Worm (Caenorhabditis elegans): Measurements from ENCODE around the gene AH9.1.

AH9.1 gene

DNA sequence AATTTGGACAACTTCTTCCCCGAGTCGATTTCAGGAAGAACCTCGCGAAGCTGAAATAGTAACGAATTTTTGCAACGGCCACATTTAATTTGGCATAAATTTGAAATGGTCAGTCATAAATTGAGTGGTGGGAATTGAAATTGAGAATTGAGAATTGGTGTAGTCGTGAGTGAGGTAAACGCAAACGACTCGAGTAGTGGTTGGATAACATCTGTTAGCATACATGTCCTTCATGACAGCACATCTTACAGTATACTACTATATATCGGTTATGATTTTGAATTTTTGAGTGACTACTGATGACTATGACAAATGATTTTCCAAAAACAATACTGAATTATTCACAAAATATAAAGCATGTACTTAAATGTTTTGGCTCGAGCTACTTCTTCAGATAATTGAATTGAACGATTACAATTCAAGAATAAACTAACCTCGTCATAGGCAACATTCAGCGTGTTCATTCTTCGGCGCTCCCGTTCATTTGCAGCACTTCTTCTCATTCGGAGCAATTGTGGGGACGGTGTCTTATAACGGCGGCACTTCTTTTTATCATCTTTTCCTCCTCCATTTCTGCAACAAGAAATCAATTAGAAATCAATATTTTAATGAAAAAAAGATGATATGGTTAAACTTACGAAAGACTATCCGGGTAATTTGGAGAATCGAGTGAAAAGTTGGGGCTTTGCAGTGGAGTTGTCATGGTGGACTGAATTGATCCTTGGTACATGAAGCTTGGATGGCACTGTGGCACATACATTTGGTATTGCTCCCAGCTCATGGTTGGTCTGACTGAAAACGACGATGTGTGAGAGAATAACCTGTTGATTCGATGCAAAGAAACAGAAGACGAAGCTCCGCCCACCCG lies 17.3 kb downstream of the AH9.1 start, which contains the start of gene lin-32:
Gene lin-32, minus strand, starts transcription at position 818 of the 868 bp plus-strand sequence.
- TF ChIP-seq klf-2 (GFP tag; conservative IDR thresholded peaks at IDR 0.05) (no peak), T22C8.4 (GFP tag; IDR thresholded peaks at IDR 0.05) (no peak), med-1 (GFP tag; optimal IDR thresholded peaks at IDR 0.05; ENCODE audit: insufficient read depth) (no peak), ref-1 (GFP tag; conservative IDR thresholded peaks at IDR 0.05) (no peak), cog-1 (tag; optimal IDR thresholded peaks at IDR 0.05) (no peak)

DNA sequence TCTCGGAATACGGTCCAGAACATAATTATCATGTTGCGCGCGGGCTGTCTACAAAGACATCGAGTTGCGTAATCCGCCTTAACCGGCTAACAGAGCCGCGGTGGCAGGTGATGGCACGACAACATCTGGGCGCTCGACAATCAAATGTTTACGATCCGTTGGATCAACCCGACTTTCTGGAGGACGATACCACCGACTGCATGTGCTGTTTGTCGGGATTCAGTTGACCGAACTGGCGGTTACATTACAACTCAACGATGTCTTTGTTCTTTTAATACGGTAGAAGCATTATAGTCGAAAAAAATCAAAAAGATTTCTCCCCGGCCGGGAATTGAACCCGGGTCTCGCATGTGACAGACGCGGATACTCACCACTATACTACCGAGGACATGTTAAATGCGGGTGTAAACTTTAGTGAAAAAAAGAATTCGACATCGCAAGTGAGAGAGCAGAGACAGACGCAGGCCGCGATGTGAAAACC lies 19.9 kb downstream of the AH9.1 start:
- TF ChIP-seq tab-1 (GFP tag; IDR thresholded peaks at IDR 0.05) = peak; percentile 84
- TF ChIP-seq flt-1 (GFP tag; IDR thresholded peaks at IDR 0.05) = peak; percentile 90
- TF ChIP-seq ztf-29 (GFP tag; IDR thresholded peaks at IDR 0.05) = peak; percentile 80
- peak; percentile 43 for TF ChIP-seq med-1 (GFP tag; optimal IDR thresholded peaks at IDR 0.05; ENCODE audit: insufficient read depth)
- peak; percentile 81 for TF ChIP-seq T22C8.4 (GFP tag; IDR thresholded peaks at IDR 0.05)
- peak; percentile 90 for TF ChIP-seq ztf-23 (GFP tag; IDR thresholded peaks at IDR 0.05)
- TF ChIP-seq cog-1 (tag; optimal IDR thresholded peaks at IDR 0.05) = peak; percentile 81
- peak; percentile 80 for TF ChIP-seq ref-1 (GFP tag; conservative IDR thresholded peaks at IDR 0.05)
- TF ChIP-seq klf-2 (GFP tag; conservative IDR thresholded peaks at IDR 0.05) = peak; percentile 87

DNA sequence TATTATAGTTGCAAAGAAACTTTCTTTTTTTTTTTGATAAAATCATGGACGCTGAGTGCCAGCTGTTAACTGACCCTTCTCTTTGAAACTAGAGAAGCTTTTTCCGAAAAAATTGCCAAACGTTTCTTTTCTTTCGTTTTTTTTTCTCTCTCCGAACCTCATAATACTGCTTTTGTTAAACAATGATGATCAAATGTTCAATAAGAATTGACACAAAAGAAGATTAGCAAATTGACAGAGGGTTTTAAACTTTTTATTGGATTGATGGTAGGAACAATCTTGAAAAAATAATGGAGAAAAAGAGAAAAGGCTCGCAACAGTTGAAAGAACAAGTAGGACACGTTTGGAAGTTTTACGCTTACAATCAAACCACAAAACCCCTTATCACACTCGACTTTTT lies 26.0 kb downstream of the AH9.1 start, which contains the start of gene hex-1:
Gene hex-1, plus strand, starts transcription at position 301 of the 400 bp plus-strand sequence.
- TF ChIP-seq cog-1 (tag; optimal IDR thresholded peaks at IDR 0.05) = no peak
- no peak for TF ChIP-seq med-1 (GFP tag; optimal IDR thresholded peaks at IDR 0.05; ENCODE audit: insufficient read depth)
- TF ChIP-seq T22C8.4 (GFP tag; IDR thresholded peaks at IDR 0.05) = no peak
- TF ChIP-seq ztf-23 (GFP tag; IDR thresholded peaks at IDR 0.05) = no peak
- TF ChIP-seq ztf-29 (GFP tag; IDR thresholded peaks at IDR 0.05) = no peak
- TF ChIP-seq tab-1 (GFP tag; IDR thresholded peaks at IDR 0.05) = no peak
- TF ChIP-seq ref-1 (GFP tag; conservative IDR thresholded peaks at IDR 0.05) = no peak
- TF ChIP-seq klf-2 (GFP tag; conservative IDR thresholded peaks at IDR 0.05) = no peak
- no peak for TF ChIP-seq flt-1 (GFP tag; IDR thresholded peaks at IDR 0.05)

DNA sequence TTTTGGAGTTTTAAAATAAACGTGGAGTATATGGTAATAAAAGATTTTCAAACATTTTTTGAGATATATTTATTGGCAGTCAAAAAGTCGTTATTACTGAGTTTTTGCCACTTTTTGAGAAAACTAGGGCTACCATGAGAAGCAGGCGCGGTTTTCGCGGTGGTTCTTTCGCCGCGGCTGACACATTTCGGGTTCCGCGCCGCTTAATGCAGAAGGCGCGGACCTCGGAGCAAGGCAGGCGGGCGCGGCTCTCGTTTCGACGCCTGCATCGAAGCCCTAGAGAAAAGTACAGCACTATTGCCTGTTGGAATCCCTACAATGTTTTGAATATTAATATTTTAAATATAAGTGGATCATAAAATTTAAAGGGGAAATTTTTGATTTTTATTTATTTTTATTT lies 27.4 kb downstream of the AH9.1 start:
- TF ChIP-seq med-1 (GFP tag; optimal IDR thresholded peaks at IDR 0.05; ENCODE audit: insufficient read depth) = no peak

DNA sequence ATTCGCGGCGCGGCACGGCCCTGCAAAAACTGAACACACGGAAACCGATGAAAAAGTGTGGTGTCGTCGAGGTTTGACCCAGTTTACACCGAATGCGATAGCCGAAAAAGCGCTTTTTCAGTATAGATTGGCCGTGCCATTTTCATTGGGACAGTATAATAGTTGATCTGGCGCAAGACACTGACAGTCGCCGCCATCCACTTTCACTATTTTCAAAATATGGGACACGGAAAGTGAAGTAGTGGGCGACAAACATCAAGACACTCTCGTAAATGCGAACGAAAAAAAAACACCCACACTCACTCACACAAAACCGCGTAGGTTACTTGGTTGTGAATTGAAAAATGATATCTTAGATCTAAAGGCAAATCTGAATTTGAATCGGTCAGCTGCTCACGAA lies 27.8 kb downstream of the AH9.1 start:
- TF ChIP-seq ztf-23 (GFP tag; IDR thresholded peaks at IDR 0.05) = no peak
- TF ChIP-seq flt-1 (GFP tag; IDR thresholded peaks at IDR 0.05) = no peak
- no peak for TF ChIP-seq klf-2 (GFP tag; conservative IDR thresholded peaks at IDR 0.05)
- TF ChIP-seq ref-1 (GFP tag; conservative IDR thresholded peaks at IDR 0.05) = no peak
- no peak for TF ChIP-seq ztf-29 (GFP tag; IDR thresholded peaks at IDR 0.05)
- TF ChIP-seq cog-1 (tag; optimal IDR thresholded peaks at IDR 0.05) = no peak
- TF ChIP-seq T22C8.4 (GFP tag; IDR thresholded peaks at IDR 0.05) = no peak
- no peak for TF ChIP-seq tab-1 (GFP tag; IDR thresholded peaks at IDR 0.05)
- no peak for TF ChIP-seq med-1 (GFP tag; optimal IDR thresholded peaks at IDR 0.05; ENCODE audit: insufficient read depth)

DNA sequence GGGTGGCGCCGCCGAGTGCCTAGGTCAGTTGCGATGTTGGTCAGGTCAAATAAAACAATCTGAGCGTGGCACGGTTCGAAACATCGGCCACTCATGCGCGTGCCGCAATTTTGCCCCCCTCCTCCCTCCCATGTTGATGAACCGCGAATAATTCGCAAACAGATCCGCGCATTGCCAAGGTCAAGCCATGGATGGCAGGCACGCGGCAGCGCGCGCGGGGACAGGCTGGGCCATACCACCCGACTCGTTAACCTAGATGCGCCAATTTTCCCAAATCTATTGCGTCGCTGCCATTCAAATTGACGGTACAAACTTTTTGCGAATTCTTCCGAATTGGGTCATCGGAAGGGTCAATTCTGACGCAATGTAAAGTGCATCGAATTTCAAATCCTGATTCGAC lies 30.1 kb downstream of the AH9.1 start:
- TF ChIP-seq klf-2 (GFP tag; conservative IDR thresholded peaks at IDR 0.05) (0 out of 2 replicates have a peak, but pooled peaks have one; percentile 41), cog-1 (tag; optimal IDR thresholded peaks at IDR 0.05) (no peak)

DNA sequence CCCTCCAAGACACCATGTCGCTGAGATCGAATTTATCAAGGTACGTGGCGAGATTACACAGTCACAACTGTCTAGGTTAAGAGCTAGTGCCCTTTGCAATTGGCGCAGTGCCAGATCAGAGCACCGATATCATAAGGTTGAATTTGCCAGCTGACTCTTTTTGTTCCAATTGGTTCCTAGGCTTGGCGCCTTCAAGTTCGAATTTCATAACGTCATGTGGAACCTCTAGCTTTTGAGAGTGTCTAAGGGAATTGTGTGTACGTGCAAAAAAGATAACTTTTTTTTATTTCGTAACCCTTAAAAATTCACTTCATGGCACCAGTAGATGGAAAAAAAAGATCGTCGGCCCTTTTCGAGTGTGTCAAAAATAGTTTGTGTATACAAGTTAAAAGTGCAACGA lies 30.6 kb downstream of the AH9.1 start:
- TF ChIP-seq ztf-29 (GFP tag; IDR thresholded peaks at IDR 0.05) (no peak), ref-1 (GFP tag; conservative IDR thresholded peaks at IDR 0.05) (no peak), klf-2 (GFP tag; conservative IDR thresholded peaks at IDR 0.05) (no peak), tab-1 (GFP tag; IDR thresholded peaks at IDR 0.05) (no peak), T22C8.4 (GFP tag; IDR thresholded peaks at IDR 0.05) (no peak), ztf-23 (GFP tag; IDR thresholded peaks at IDR 0.05) (no peak), med-1 (GFP tag; optimal IDR thresholded peaks at IDR 0.05; ENCODE audit: insufficient read depth) (no peak), flt-1 (GFP tag; IDR thresholded peaks at IDR 0.05) (no peak), cog-1 (tag; optimal IDR thresholded peaks at IDR 0.05) (no peak)

DNA sequence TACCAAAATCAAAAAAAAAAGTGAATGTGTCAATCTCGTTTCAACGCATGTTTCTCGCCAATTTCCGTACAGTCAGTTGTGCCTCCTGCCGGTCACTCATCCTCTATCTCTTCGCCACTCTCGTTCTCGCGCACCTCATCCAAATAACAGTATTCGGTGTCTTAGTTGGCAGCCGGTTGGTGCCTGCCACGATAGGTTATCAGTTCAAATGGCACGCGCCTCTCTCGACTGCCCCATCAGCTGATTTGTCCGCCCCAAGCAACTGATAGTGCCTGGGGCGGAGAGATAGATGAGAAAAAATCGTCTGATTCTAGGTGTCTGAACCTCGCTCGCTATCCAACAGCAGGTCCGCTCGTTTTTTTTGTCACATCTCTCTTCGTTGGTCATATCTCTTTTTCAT lies 31.7 kb downstream of the AH9.1 start:
- TF ChIP-seq flt-1 (GFP tag; IDR thresholded peaks at IDR 0.05) (no peak; the same call in 1 of the 2 replicates), cog-1 (tag; optimal IDR thresholded peaks at IDR 0.05) (no peak), ztf-23 (GFP tag; IDR thresholded peaks at IDR 0.05) (no peak), med-1 (GFP tag; optimal IDR thresholded peaks at IDR 0.05; ENCODE audit: insufficient read depth) (no peak), ztf-29 (GFP tag; IDR thresholded peaks at IDR 0.05) (no peak), ref-1 (GFP tag; conservative IDR thresholded peaks at IDR 0.05) (no peak), klf-2 (GFP tag; conservative IDR thresholded peaks at IDR 0.05) (no peak)

DNA sequence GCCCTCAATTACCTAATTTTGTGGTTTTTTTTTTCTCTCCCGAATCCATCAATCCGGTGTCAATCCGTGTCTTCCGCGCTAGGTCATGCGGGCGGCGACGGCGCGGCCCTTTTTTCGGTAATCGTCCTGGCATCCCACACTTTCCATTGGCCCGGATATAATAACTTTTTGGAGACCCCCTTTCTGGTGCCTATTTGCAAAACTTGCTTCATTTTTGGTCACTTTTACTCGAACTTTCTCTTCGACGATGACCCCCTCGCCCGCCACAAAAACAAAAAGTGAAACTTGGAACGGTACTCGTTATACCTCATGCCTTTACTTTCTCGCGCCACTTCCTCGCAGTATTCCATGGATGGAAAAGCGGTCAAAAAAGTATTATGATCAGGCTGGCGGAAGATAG lies 32.4 kb downstream of the AH9.1 start:
- TF ChIP-seq ref-1 (GFP tag; conservative IDR thresholded peaks at IDR 0.05) (no peak), ztf-29 (GFP tag; IDR thresholded peaks at IDR 0.05) (no peak), cog-1 (tag; optimal IDR thresholded peaks at IDR 0.05) (no peak), klf-2 (GFP tag; conservative IDR thresholded peaks at IDR 0.05) (no peak), tab-1 (GFP tag; IDR thresholded peaks at IDR 0.05) (no peak), flt-1 (GFP tag; IDR thresholded peaks at IDR 0.05) (no peak), med-1 (GFP tag; optimal IDR thresholded peaks at IDR 0.05; ENCODE audit: insufficient read depth) (no peak), ztf-23 (GFP tag; IDR thresholded peaks at IDR 0.05) (no peak)
